Worm (Caenorhabditis elegans) whole organism, L4/young adult: Measurements from ENCODE around the gene K10D6.3.

Experiments used
- W03F9.2 ChIP-seq: fragments of 150-350 bp; optimal IDR thresholded peaks from 2 replicates; lab custom pipeline; 2014; ENCODE audit warnings: missing biosample characterization, missing genetic modification characterization
- him-1 ChIP-seq: sonication (generic microtip); optimal IDR thresholded peaks from 2 replicates; lab custom pipeline; 2016; ENCODE audit warnings: missing genotype, missing genetic modification reagents, missing genetic modification characterization, missing compliant biosample characterization

- TF ChIP-seq him-1 (no peak), W03F9.2 (tag; lab: Kevin White, UChicago) (no peak)
Measured at ce11 chrV:11201826-11202565, 1.6 kb downstream of the K10D6.3 start, which contains the start of gene K10D6.4.
